Worm (Caenorhabditis elegans): ENCODE measurements around the gene ZK1321.4.

ce11 chrII:9729866-9730265 is 43.9 kb downstream of the ZK1321.4 start:
- no peak for TF ChIP-seq F13H6.1 (tag; optimal IDR thresholded peaks at IDR 0.05)
- TF ChIP-seq R02D3.7 (tag; optimal IDR thresholded peaks at IDR 0.05) = no peak
- no peak for TF ChIP-seq unc-62 (GFP tag; optimal IDR thresholded peaks at IDR 0.05)
- no peak for TF ChIP-seq ceh-82 (tag; optimal IDR thresholded peaks at IDR 0.05)
- TF ChIP-seq fos-1 (tag; optimal IDR thresholded peaks at IDR 0.05) = no peak
- TF ChIP-seq snpc-4 (tag; optimal IDR thresholded peaks at IDR 0.05) = no peak
- TF ChIP-seq skn-1 (tag; optimal IDR thresholded peaks at IDR 0.05) = no peak
- no peak for TF ChIP-seq egl-27 (tag; optimal IDR thresholded peaks at IDR 0.05)
- TF ChIP-seq ztf-11 (tag; optimal IDR thresholded peaks at IDR 0.05) = no peak

Data from whole organism, L2 larva.